Worm (Caenorhabditis elegans) whole organism, L4 larva: ENCODE data around the gene qars-1.

Source experiments
- F37D6.2 ChIP-seq: sonication (generic microtip); optimal IDR thresholded peaks from 2 replicates; lab custom pipeline; 2016; ENCODE audit warnings: mild to moderate bottlenecking, missing genetic modification characterization, missing compliant biosample characterization
- T20F7.1 ChIP-seq: fragments of 200-800 bp; sonication (Bioruptor generic); optimal IDR thresholded peaks from 2 replicates; lab custom pipeline; 2018; ENCODE audit warnings: mild to moderate bottlenecking, missing genetic modification characterization, missing compliant biosample characterization
- aha-1 ChIP-seq: fragments of 150-350 bp; peaks from one replicate; lab custom pipeline; 2014; ENCODE audit warnings: missing biosample characterization, missing genetic modification characterization
- ceh-32 ChIP-seq: sonication (generic microtip); optimal IDR thresholded peaks from 2 replicates; lab custom pipeline; 2016; ENCODE audit warnings: mild to moderate bottlenecking, missing genetic modification characterization, missing compliant biosample characterization; ENCODE audit not compliant: poor library complexity
- ceh-62 ChIP-seq: sonication (generic microtip); optimal IDR thresholded peaks from 2 replicates; lab custom pipeline; 2017; ENCODE audit warnings: missing biosample characterization, missing genetic modification characterization
- ceh-82 ChIP-seq: sonication (generic microtip); optimal IDR thresholded peaks from 2 replicates; lab custom pipeline; 2017; ENCODE audit warnings: missing biosample characterization, missing genetic modification characterization
- ces-1 ChIP-seq: fragments of 150-350 bp; sonication (generic microtip); optimal IDR thresholded peaks from 4 replicates; lab custom pipeline; 2014; ENCODE audit warnings: missing biosample characterization, missing genetic modification reagents, missing genetic modification characterization
- cey-2 ChIP-seq: sonication (generic microtip); optimal IDR thresholded peaks from 3 replicates; lab custom pipeline; 2017; ENCODE audit warnings: missing genetic modification characterization, mild to moderate bottlenecking, missing compliant biosample characterization, antibody characterized with exemption, borderline replicate concordance; ENCODE audit not compliant: insufficient read depth
- daf-12 ChIP-seq: fragments of 150-350 bp; optimal IDR thresholded peaks from 2 replicates; lab custom pipeline; 2014; ENCODE audit warnings: missing biosample characterization, missing genetic modification reagents, missing genetic modification characterization
- dmd-6 ChIP-seq: fragments of 200-800 bp; sonication (Bioruptor generic); IDR thresholded peaks from 2 replicates; pipeline ENCODE4 v1.3.6; 2022; ENCODE audit warnings: missing genetic modification reagents, missing genetic modification characterization, missing compliant biosample characterization
- dpl-1 ChIP-seq: fragments of 150-350 bp; optimal IDR thresholded peaks from 2 replicates; lab custom pipeline; 2014; ENCODE audit warnings: missing biosample characterization, missing genetic modification reagents, missing genetic modification characterization
- dve-1 ChIP-seq: sonication (generic microtip); optimal IDR thresholded peaks from 2 replicates; lab custom pipeline; 2017; ENCODE audit warnings: antibody characterized with exemption, mild to moderate bottlenecking, missing genetic modification characterization, missing compliant biosample characterization; ENCODE audit not compliant: insufficient read depth
- egl-27 ChIP-seq: sonication (generic microtip); optimal IDR thresholded peaks from 3 replicates; lab custom pipeline; 2017; ENCODE audit warnings: missing biosample characterization, missing genetic modification reagents, missing genetic modification characterization
- fos-1 ChIP-seq: fragments of 150-350 bp; optimal IDR thresholded peaks from 2 replicates; lab custom pipeline; 2014; ENCODE audit warnings: missing biosample characterization, missing genetic modification characterization
- gei-8 ChIP-seq: fragments of 200-800 bp; sonication (Bioruptor generic); optimal IDR thresholded peaks from 2 replicates; lab custom pipeline; 2018; ENCODE audit warnings: mild to moderate bottlenecking, missing genetic modification characterization, missing compliant biosample characterization
- hif-1 ChIP-seq, 2 experiments: sonication (generic microtip); optimal IDR thresholded peaks; 2 replicates each; lab custom pipeline; 2016 to 2017; ENCODE audit warnings: missing compliant biosample characterization in 2 of 2, missing genetic modification characterization in 2 of 2, missing genetic modification reagents in 2 of 2, missing genotype in 2 of 2, mild to moderate bottlenecking in 1 of 2
- hlh-11 ChIP-seq: fragments of 200-800 bp; sonication (Bioruptor generic); optimal IDR thresholded peaks from 2 replicates; lab custom pipeline; 2018; ENCODE audit warnings: mild to moderate bottlenecking, missing genetic modification characterization, missing compliant biosample characterization
- hmg-1.1 ChIP-seq: fragments of 200-800 bp; sonication (Bioruptor generic); IDR thresholded peaks from 2 replicates; pipeline ENCODE4 v1.3.6; 2022; ENCODE audit warnings: missing genetic modification reagents, missing genetic modification characterization, missing compliant biosample characterization
- lin-1 ChIP-seq: fragments of 200-800 bp; sonication (Bioruptor generic); IDR thresholded peaks from 2 replicates; pipeline ENCODE4 v1.3.6; 2022; ENCODE audit warnings: missing genetic modification reagents, missing genetic modification characterization, missing compliant biosample characterization
- lin-29 ChIP-seq: fragments of 200-800 bp; sonication (Bioruptor generic); IDR thresholded peaks from 2 replicates; pipeline ENCODE4 v1.3.6; 2022; ENCODE audit warnings: missing genetic modification reagents, missing genetic modification characterization, missing compliant biosample characterization
- lsy-2 ChIP-seq, 2 experiments: fragments of 150-350 bp in 1 of 2; sonication (generic microtip) in 1 of 2; optimal IDR thresholded peaks; 2 replicates each; lab custom pipeline; 2014 to 2017; ENCODE audit warnings: missing biosample characterization in 2 of 2, missing genetic modification characterization in 2 of 2
- mdt-29 ChIP-seq: fragments of 200-800 bp; sonication (Bioruptor generic); IDR thresholded peaks from 2 replicates; pipeline ENCODE4 v1.3.6; 2022; ENCODE audit warnings: missing genetic modification reagents, missing genetic modification characterization, missing compliant biosample characterization
- mes-2 ChIP-seq: sonication (generic microtip); optimal IDR thresholded peaks from 2 replicates; lab custom pipeline; 2016; ENCODE audit warnings: missing genotype, mild to moderate bottlenecking, missing genetic modification characterization, missing compliant biosample characterization; ENCODE audit not compliant: poor library complexity, severe bottlenecking
- mxl-2 ChIP-seq: fragments of 200-800 bp; sonication (Bioruptor generic); conservative IDR thresholded peaks from 2 replicates; pipeline ENCODE4 v1.3.6; 2022; ENCODE audit warnings: missing genetic modification reagents, missing genetic modification characterization, missing compliant biosample characterization
- mxl-3 ChIP-seq: fragments of 200-800 bp; sonication (Bioruptor generic); optimal IDR thresholded peaks from 2 replicates; lab custom pipeline; 2018; ENCODE audit warnings: mild to moderate bottlenecking, missing genetic modification characterization, missing compliant biosample characterization
- nhr-102 ChIP-seq: sonication (generic microtip); optimal IDR thresholded peaks from 2 replicates; lab custom pipeline; 2016; ENCODE audit warnings: mild to moderate bottlenecking, missing genetic modification characterization, moderate library complexity, missing compliant biosample characterization
- nhr-11 ChIP-seq: fragments of 150-350 bp; optimal IDR thresholded peaks from 2 replicates; lab custom pipeline; 2014; ENCODE audit warnings: missing biosample characterization, missing genetic modification characterization
- nhr-25 ChIP-seq: sonication (generic microtip); optimal IDR thresholded peaks from 2 replicates; lab custom pipeline; 2017; ENCODE audit warnings: missing genetic modification characterization, mild to moderate bottlenecking, missing compliant biosample characterization, antibody characterized with exemption, moderate library complexity, borderline replicate concordance; ENCODE audit not compliant: insufficient read depth
- nhr-28 ChIP-seq: fragments of 150-350 bp; optimal IDR thresholded peaks from 2 replicates; lab custom pipeline; 2014; ENCODE audit warnings: missing biosample characterization, missing genetic modification characterization
- nhr-41 ChIP-seq: fragments of 200-800 bp; sonication (Bioruptor generic); IDR thresholded peaks from 2 replicates; pipeline ENCODE4 v1.3.6; 2022; ENCODE audit warnings: missing genetic modification reagents, missing genetic modification characterization, missing compliant biosample characterization
- nhr-77 ChIP-seq: fragments of 150-350 bp; optimal IDR thresholded peaks from 2 replicates; lab custom pipeline; 2014; ENCODE audit warnings: missing biosample characterization, missing genetic modification characterization
- php-3 ChIP-seq: fragments of 200-800 bp; sonication (Bioruptor generic); IDR thresholded peaks from 2 replicates; pipeline ENCODE4 v1.3.6; 2022; ENCODE audit warnings: missing genetic modification reagents, missing genetic modification characterization, missing compliant biosample characterization
- pqm-1 ChIP-seq: sonication (generic microtip); optimal IDR thresholded peaks from 2 replicates; lab custom pipeline; 2017; ENCODE audit warnings: missing biosample characterization, missing genetic modification characterization
- rbr-2 ChIP-seq: sonication (generic microtip); optimal IDR thresholded peaks from 2 replicates; lab custom pipeline; 2016; ENCODE audit warnings: missing genotype, missing genetic modification characterization, missing compliant biosample characterization
- saeg-2 ChIP-seq: fragments of 200-800 bp; sonication (Bioruptor generic); IDR thresholded peaks from 2 replicates; pipeline ENCODE4 v1.3.6; 2022; ENCODE audit warnings: missing genetic modification reagents, missing genetic modification characterization, missing compliant biosample characterization
- sdz-12 ChIP-seq: fragments of 200-800 bp; sonication (Bioruptor generic); optimal IDR thresholded peaks from 2 replicates; lab custom pipeline; 2018; ENCODE audit warnings: mild to moderate bottlenecking, missing genetic modification characterization, missing compliant biosample characterization
- set-16 ChIP-seq: fragments of 200-800 bp; sonication (Bioruptor generic); IDR thresholded peaks from 2 replicates; pipeline ENCODE4 v1.3.6; 2022; ENCODE audit warnings: missing genetic modification reagents, missing genetic modification characterization, missing compliant biosample characterization
- snpc-1.2 ChIP-seq: fragments of 200-800 bp; sonication (Bioruptor generic); IDR thresholded peaks from 2 replicates; pipeline ENCODE4 v1.3.6; 2022; ENCODE audit warnings: missing genetic modification reagents, missing genetic modification characterization, missing compliant biosample characterization
- snpc-4 ChIP-seq: fragments of 150-350 bp; optimal IDR thresholded peaks from 2 replicates; lab custom pipeline; 2014; ENCODE audit warnings: missing biosample characterization, missing genetic modification characterization
- tra-1 ChIP-seq: fragments of 200-800 bp; sonication (Bioruptor generic); IDR thresholded peaks from 2 replicates; pipeline ENCODE4 v1.3.6; 2022; ENCODE audit warnings: missing genetic modification reagents, missing genetic modification characterization, missing compliant biosample characterization
- unc-130 ChIP-seq: sonication (generic microtip); optimal IDR thresholded peaks from 2 replicates; lab custom pipeline; 2016; ENCODE audit warnings: missing genetic modification reagents, missing genetic modification characterization, missing compliant biosample characterization
- unc-39 ChIP-seq: sonication (generic microtip); optimal IDR thresholded peaks from 2 replicates; lab custom pipeline; 2017; ENCODE audit warnings: missing biosample characterization, missing genetic modification characterization
- vab-7 ChIP-seq: fragments of 200-800 bp; sonication (Bioruptor generic); IDR thresholded peaks from 2 replicates; pipeline ENCODE4 v1.3.6; 2022; ENCODE audit warnings: missing genetic modification reagents, missing genetic modification characterization, missing compliant biosample characterization
- zag-1 ChIP-seq: fragments of 150-350 bp; optimal IDR thresholded peaks from 2 replicates; lab custom pipeline; 2014; ENCODE audit warnings: missing biosample characterization, missing genetic modification characterization
- zfp-2 ChIP-seq: sonication (generic microtip); optimal IDR thresholded peaks from 2 replicates; lab custom pipeline; 2016; ENCODE audit warnings: mild to moderate bottlenecking, missing genetic modification characterization, missing compliant biosample characterization
- zfp-3 ChIP-seq: fragments of 200-800 bp; sonication (Bioruptor generic); conservative IDR thresholded peaks from 2 replicates; pipeline ENCODE4 v1.3.6; 2022; ENCODE audit warnings: missing genetic modification reagents, missing genetic modification characterization, missing compliant biosample characterization

The qars-1 gene

ce11 chrIV:15025384-15025783, 12.4 kb upstream of the qars-1 start, which contains the start of gene fcd-2 (continued):
- no peak for TF ChIP-seq nhr-77 (tag; lab: Kevin White, UChicago)
- TF ChIP-seq, all 104 proteins: peak for 12

ce11 chrIV:15024426-15024825, 11.4 kb upstream of the qars-1 start:
- no peak for TF ChIP-seq hif-1 (tag; optimal IDR thresholded peaks at IDR 0.05; lab: Kevin White, UChicago)
- TF ChIP-seq cey-2 (tag; lab: Kevin White, UChicago) = no peak
- TF ChIP-seq mdt-29 (GFP tag; lab: Robert Waterston, UW) = no peak
- peak; percentile 80 for TF ChIP-seq set-16 (GFP tag; lab: Robert Waterston, UW)
- TF ChIP-seq aha-1 (tag; lab: Kevin White, UChicago) = peak; percentile 84

ce11 chrIV:15020958-15021357, 8.0 kb upstream of the qars-1 start:
- TF ChIP-seq T20F7.1 (GFP tag; lab: Kevin White, UChicago) (no peak), lsy-2 (tag; optimal IDR thresholded peaks at IDR 0.05; lab: Kevin White, UChicago) (peak in 1 of 2 experiments; percentile 16), ceh-32 (tag; lab: Kevin White, UChicago) (peak; percentile 5), dve-1 (tag; lab: Kevin White, UChicago) (no peak), aha-1 (tag; lab: Kevin White, UChicago) (peak; percentile 44), zfp-2 (tag; lab: Kevin White, UChicago) (no peak), mxl-3 (GFP tag; lab: Kevin White, UChicago) (no peak), hlh-11 (tag; lab: Kevin White, UChicago) (no peak), fos-1 (tag; lab: Kevin White, UChicago) (no peak), cey-2 (tag; lab: Kevin White, UChicago) (no peak), dmd-6 (GFP tag; lab: Robert Waterston, UW) (0 out of 2 replicates have a peak, but pooled peaks have one; percentile 11), nhr-25 (no peak), nhr-11 (tag; lab: Kevin White, UChicago) (no peak), daf-12 (tag; lab: Kevin White, UChicago) (no peak), rbr-2 (peak; percentile 45), F37D6.2 (tag; lab: Kevin White, UChicago) (no peak), lin-1 (GFP tag; lab: Robert Waterston, UW) (no peak), saeg-2 (GFP tag; lab: Robert Waterston, UW) (no peak), unc-39 (tag; lab: Kevin White, UChicago) (no peak), unc-130 (no peak), pqm-1 (tag; lab: Kevin White, UChicago) (no peak), sdz-12 (GFP tag; lab: Kevin White, UChicago) (no peak), mxl-2 (GFP tag; lab: Robert Waterston, UW) (no peak), nhr-41 (GFP tag; lab: Robert Waterston, UW) (no peak), snpc-1.2 (no peak), mes-2 (tag; lab: Kevin White, UChicago) (peak; percentile 34), nhr-102 (tag; lab: Kevin White, UChicago) (no peak), ceh-62 (no peak), lin-29 (no peak), tra-1 (GFP tag; lab: Robert Waterston, UW) (no peak), egl-27 (tag; lab: Kevin White, UChicago) (no peak), zfp-3 (GFP tag; lab: Robert Waterston, UW) (no peak), vab-7 (no peak), snpc-4 (tag; lab: Kevin White, UChicago) (no peak), ceh-82 (tag; lab: Kevin White, UChicago) (no peak), php-3 (GFP tag; lab: Robert Waterston, UW) (no peak), dpl-1 (GFP tag; lab: Kevin White, UChicago) (no peak), hmg-1.1 (GFP tag; lab: Robert Waterston, UW) (peak; percentile 44; the same call in 1 of the 2 replicates), gei-8 (no peak), nhr-28 (tag; lab: Kevin White, UChicago) (no peak), mdt-29 (GFP tag; lab: Robert Waterston, UW) (no peak), zag-1 (tag; lab: Kevin White, UChicago) (no peak), ces-1 (GFP tag; lab: Kevin White, UChicago) (peak; percentile 19), set-16 (GFP tag; lab: Robert Waterston, UW) (no peak)
